Worm (Caenorhabditis elegans) whole organism, L4 larva: ENCODE measurements around the gene fipr-8.

ENCODE experiments used
- Y75B8A.6 ChIP-seq: fragments of 200-800 bp; sonication (Bioruptor generic); IDR thresholded peaks from 2 replicates; pipeline ENCODE4 v1.3.6; 2022; ENCODE audit warnings: missing genetic modification reagents, missing genetic modification characterization, missing compliant biosample characterization
- ceh-32 ChIP-seq: sonication (generic microtip); optimal IDR thresholded peaks from 2 replicates; lab custom pipeline; 2016; ENCODE audit warnings: mild to moderate bottlenecking, missing genetic modification characterization, missing compliant biosample characterization; ENCODE audit not compliant: poor library complexity
- egl-27 ChIP-seq: sonication (generic microtip); optimal IDR thresholded peaks from 3 replicates; lab custom pipeline; 2017; ENCODE audit warnings: missing biosample characterization, missing genetic modification reagents, missing genetic modification characterization
- lim-7 ChIP-seq: fragments of 200-800 bp; sonication (Bioruptor generic); IDR thresholded peaks from 2 replicates; pipeline ENCODE4 v1.3.6; 2022; ENCODE audit warnings: missing genetic modification characterization, missing compliant biosample characterization

DNA sequence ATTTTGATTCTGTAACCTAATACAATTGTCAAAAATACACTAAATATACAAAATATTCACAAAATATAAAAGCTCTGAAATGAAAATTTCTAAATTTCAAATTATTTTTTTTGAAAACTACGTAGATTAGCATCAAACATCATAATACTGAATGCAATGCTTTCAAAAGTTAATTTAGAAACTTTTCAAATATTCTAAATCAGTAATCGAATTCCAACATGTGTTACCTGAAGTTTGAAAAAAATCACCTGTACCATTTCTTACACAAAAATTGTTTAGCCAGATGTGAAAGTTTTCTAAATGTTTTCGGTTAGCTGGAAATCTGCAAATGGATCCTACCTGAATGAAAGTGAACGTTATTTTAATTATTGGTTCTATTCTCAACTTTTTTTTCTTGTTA is 17.8 kb downstream of the fipr-8 start, which contains the start of gene C12D8.20:
- TF ChIP-seq Y75B8A.6 (GFP tag; lab: Robert Waterston, UW) (no peak), lim-7 (GFP tag; lab: Robert Waterston, UW) (no peak), egl-27 (tag; lab: Kevin White, UChicago) (no peak), ceh-32 (tag; lab: Kevin White, UChicago) (no peak)
